Worm (Caenorhabditis elegans) whole organism, L1 larva: ENCODE results near the gene ZC449.8.
A peak's percentile ranks its signal among the peaks of the same experiment; 100 is the strongest.

Experiments used
- aly-2 ChIP-seq: fragments of 150-350 bp; optimal IDR thresholded peaks from 2 replicates; lab custom pipeline; 2014; ENCODE audit warnings: missing biosample characterization, missing genetic modification characterization
- ama-1 ChIP-seq: fragments of 150-350 bp; optimal IDR thresholded peaks from 2 replicates; lab custom pipeline; 2014
- blmp-1 ChIP-seq: fragments of 150-350 bp; optimal IDR thresholded peaks from 2 replicates; lab custom pipeline; 2014; ENCODE audit warnings: missing biosample characterization, missing genetic modification characterization
- ceh-63 ChIP-seq: fragments of 200-800 bp; sonication (Bioruptor generic); optimal IDR thresholded peaks from 2 replicates; lab custom pipeline; 2018; ENCODE audit warnings: mild to moderate bottlenecking, missing genetic modification characterization, missing compliant biosample characterization
- ces-1 ChIP-seq: fragments of 150-350 bp; optimal IDR thresholded peaks from 2 replicates; lab custom pipeline; 2014; ENCODE audit warnings: missing biosample characterization, missing genetic modification reagents, missing genetic modification characterization
- fkh-10 ChIP-seq: sonication (generic microtip); optimal IDR thresholded peaks from 2 replicates; lab custom pipeline; 2017; ENCODE audit warnings: missing biosample characterization, missing genetic modification reagents, missing genetic modification characterization
- hlh-4 ChIP-seq: sonication (generic microtip); optimal IDR thresholded peaks from 2 replicates; lab custom pipeline; 2016; ENCODE audit warnings: mild to moderate bottlenecking, missing genetic modification characterization, missing compliant biosample characterization
- isw-1 ChIP-seq: fragments of 200-800 bp; sonication (Bioruptor generic); IDR thresholded peaks from 2 replicates; pipeline ENCODE4 v1.3.6; 2022; ENCODE audit warnings: missing genetic modification characterization, missing compliant biosample characterization
- nhr-76 ChIP-seq: sonication (generic microtip); optimal IDR thresholded peaks from 2 replicates; lab custom pipeline; 2017; ENCODE audit warnings: missing biosample characterization, missing genetic modification characterization
- zip-4 ChIP-seq: fragments of 200-800 bp; sonication (Bioruptor generic); optimal IDR thresholded peaks from 2 replicates; lab custom pipeline; 2018; ENCODE audit warnings: mild to moderate bottlenecking, missing genetic modification characterization, moderate library complexity, missing compliant biosample characterization

- TF ChIP-seq aly-2 (no peak), ama-1 (lab: Kevin White, UChicago) (no peak), fkh-10 (GFP tag; lab: Kevin White, UChicago) (no peak), ceh-63 (GFP tag; lab: Kevin White, UChicago) (no peak), blmp-1 (tag; lab: Kevin White, UChicago) (peak; percentile 8), hlh-4 (tag; lab: Kevin White, UChicago) (no peak), isw-1 (GFP tag; lab: Robert Waterston, UW) (no peak), nhr-76 (tag; lab: Kevin White, UChicago) (no peak), zip-4 (GFP tag; lab: Kevin White, UChicago) (no peak), ces-1 (GFP tag; lab: Kevin White, UChicago) (no peak)
Observed at ce11 chrX:4971427-4971826, 44.4 kb upstream of the ZC449.8 start.
